Worm (Caenorhabditis elegans): ENCODE measurements around the gene ins-12.

The ins-12 gene

DNA sequence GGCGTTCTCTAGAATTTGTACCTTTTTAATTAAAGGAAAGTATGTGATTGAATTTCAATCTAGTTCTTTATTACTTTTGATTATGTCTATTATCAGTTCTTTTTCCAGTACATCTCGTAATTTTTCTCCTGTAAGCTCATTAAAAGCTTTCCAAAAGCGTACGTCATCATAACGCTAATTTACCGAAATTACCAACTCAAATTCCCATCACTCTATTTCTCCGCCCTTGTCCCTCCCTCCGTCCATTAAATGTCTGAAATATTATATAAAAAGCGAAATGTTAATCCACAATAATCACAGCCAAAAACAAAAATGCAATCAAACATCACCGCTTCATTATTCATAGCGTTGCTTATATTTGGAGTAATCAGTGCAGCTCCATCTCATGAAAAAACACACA, at the start of gene ins-12:
Gene ins-12, plus strand, starts transcription at position 301 of the 400 bp plus-strand sequence.
- TF ChIP-seq klf-2 (GFP tag; conservative IDR thresholded peaks at IDR 0.05) (no peak), flt-1 (GFP tag; IDR thresholded peaks at IDR 0.05) (no peak)

- TF ChIP-seq med-1 (GFP tag; optimal IDR thresholded peaks at IDR 0.05; ENCODE audit: insufficient read depth) (no peak), T22C8.4 (GFP tag; IDR thresholded peaks at IDR 0.05) (no peak), tab-1 (GFP tag; IDR thresholded peaks at IDR 0.05) (no peak), klf-2 (GFP tag; conservative IDR thresholded peaks at IDR 0.05) (no peak), ref-1 (GFP tag; conservative IDR thresholded peaks at IDR 0.05) (no peak), cog-1 (tag; optimal IDR thresholded peaks at IDR 0.05) (no peak), ztf-29 (GFP tag; IDR thresholded peaks at IDR 0.05) (no peak), flt-1 (GFP tag; IDR thresholded peaks at IDR 0.05) (no peak), ztf-23 (GFP tag; IDR thresholded peaks at IDR 0.05) (no peak)
Measured at ce11 chrII:5505820-5506287, 48.6 kb upstream of the ins-12 start, which contains the start of gene npp-24. TSS of gene npp-24 (plus strand) at chrII:5505870.

DNA sequence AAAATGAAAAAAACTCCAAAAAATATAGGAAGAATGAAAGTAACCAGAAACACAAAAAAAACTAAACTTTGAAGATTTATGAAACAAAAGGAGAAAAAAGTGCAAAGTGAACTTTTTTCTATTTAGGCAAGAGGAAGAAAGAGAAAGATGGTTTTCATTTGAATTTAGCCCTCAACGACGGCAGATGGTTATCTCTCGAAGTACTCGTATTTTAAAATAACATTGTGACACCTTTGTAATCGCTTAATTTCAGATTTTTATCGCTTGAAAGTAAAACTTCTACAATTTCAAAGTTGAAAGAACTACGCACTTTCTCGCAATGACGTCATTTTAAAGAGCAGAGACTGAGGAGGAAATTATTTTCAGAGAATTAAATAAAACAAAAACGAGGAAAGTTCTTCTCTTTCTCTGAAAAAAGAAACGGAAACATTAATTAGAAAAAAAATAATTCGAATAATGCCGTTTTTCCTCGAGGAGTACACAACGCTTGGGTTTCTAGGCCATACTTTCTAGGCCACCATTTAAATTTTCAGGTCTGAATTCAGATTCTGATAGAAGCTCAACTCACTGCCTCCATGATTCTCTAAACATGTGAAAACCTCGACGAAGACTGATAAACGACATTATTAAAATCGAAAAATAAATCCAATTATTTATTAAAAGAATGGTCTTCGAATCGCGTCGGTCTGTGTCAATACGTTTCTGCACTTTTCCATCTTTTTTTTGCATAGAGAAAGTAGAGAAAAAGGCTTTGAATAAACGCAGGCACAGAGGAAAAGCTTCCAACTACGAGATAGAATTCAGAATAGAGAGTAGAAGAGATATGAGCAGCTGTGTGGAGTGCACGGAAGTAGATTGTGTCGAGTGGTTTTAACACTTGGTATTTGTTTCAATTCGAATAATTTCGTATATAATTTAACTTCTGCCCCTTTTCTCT, 42.7 kb upstream of the ins-12 start:
- peak; percentile 44 for TF ChIP-seq cog-1 (tag; optimal IDR thresholded peaks at IDR 0.05)
- no peak for TF ChIP-seq klf-2 (GFP tag; conservative IDR thresholded peaks at IDR 0.05)
- TF ChIP-seq T22C8.4 (GFP tag; IDR thresholded peaks at IDR 0.05) = no peak
- no peak for TF ChIP-seq tab-1 (GFP tag; IDR thresholded peaks at IDR 0.05)

DNA sequence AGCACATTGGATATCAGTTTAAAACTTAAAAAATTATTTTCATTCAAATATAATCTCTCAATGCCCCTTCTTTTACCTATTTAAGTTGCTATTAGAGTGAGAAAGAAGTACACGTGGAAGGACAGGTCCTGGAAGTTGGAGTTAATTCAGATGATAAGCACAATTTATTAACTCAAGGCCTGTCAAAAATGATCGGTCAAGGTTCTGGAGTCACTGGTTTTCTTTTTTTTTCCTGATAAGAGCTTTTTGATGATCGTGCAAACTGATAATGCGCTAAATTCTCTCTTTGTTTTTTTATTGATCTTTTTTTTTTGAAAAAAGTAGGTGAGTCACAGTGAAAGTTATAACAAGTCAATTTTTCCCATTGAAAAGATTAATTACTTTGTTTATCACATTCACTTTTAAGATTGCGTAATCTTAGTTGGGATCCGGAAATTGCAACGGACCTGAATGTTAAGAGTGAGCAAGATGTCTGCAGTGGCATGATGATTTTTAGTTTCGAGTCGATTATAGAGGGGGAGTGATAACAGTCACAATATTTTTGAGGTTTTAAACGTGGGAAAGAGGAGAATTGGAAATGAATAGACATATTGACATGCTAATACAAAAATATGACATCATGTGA, 41.8 kb upstream of the ins-12 start:
- TF ChIP-seq flt-1 (GFP tag; IDR thresholded peaks at IDR 0.05) = no peak
- TF ChIP-seq tab-1 (GFP tag; IDR thresholded peaks at IDR 0.05) = no peak
- no peak for TF ChIP-seq med-1 (GFP tag; optimal IDR thresholded peaks at IDR 0.05; ENCODE audit: insufficient read depth)
- TF ChIP-seq klf-2 (GFP tag; conservative IDR thresholded peaks at IDR 0.05) = no peak
- no peak for TF ChIP-seq ztf-29 (GFP tag; IDR thresholded peaks at IDR 0.05)
- no peak for TF ChIP-seq T22C8.4 (GFP tag; IDR thresholded peaks at IDR 0.05)
- no peak for TF ChIP-seq ref-1 (GFP tag; conservative IDR thresholded peaks at IDR 0.05)
- TF ChIP-seq cog-1 (tag; optimal IDR thresholded peaks at IDR 0.05) = no peak
- no peak for TF ChIP-seq ztf-23 (GFP tag; IDR thresholded peaks at IDR 0.05)

DNA sequence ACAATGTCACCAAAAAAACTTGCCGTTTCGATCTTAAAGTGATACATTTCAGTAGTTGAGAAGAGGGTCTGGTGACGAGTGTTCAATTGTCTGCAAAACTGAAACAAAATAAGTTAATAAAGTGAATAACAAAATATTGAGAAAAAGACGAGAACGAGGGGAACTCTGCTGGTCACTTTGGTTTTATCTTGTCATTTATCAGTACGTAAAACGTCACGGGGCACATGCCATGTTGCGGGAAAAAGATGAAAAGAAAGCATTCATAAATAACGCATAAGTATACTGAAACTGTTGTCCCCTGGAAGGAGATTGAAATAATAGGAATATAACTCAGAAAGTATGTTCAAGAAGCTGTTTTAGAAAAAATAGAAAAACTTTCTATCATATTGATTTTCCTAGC, 39.6 kb upstream of the ins-12 start, which contains the start of gene sahd-1:
Gene sahd-1, minus strand, starts transcription at position 100 of the 400 bp plus-strand sequence.
- no peak for TF ChIP-seq tab-1 (GFP tag; IDR thresholded peaks at IDR 0.05)
- no peak for TF ChIP-seq ztf-29 (GFP tag; IDR thresholded peaks at IDR 0.05)
- TF ChIP-seq T22C8.4 (GFP tag; IDR thresholded peaks at IDR 0.05) = no peak
- TF ChIP-seq ztf-23 (GFP tag; IDR thresholded peaks at IDR 0.05) = no peak
- TF ChIP-seq med-1 (GFP tag; optimal IDR thresholded peaks at IDR 0.05; ENCODE audit: insufficient read depth) = no peak
- no peak for TF ChIP-seq flt-1 (GFP tag; IDR thresholded peaks at IDR 0.05)
- TF ChIP-seq klf-2 (GFP tag; conservative IDR thresholded peaks at IDR 0.05) = no peak
- TF ChIP-seq cog-1 (tag; optimal IDR thresholded peaks at IDR 0.05) = no peak
- no peak for TF ChIP-seq ref-1 (GFP tag; conservative IDR thresholded peaks at IDR 0.05)

DNA sequence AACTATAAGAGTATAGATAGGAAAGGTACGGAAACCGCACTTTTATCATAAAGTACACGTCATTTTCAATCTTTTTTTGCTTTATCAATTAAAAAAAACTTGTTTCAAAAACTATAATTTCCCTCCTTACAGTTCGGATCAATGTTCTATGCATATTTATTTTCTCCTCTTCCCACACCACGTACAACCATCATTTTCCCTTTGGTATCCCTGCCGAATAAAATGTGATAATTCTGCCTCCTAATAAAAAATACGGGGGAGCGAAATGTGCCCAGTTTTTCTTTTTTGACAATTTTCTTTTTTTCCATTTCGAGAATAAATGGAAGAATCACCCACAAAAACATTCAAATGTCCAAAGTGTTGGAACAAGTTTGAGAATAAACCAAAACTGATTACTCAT, 38.9 kb upstream of the ins-12 start, which contains the start of gene ZK177.3:
Gene ZK177.3, plus strand, starts transcription at position 301 of the 400 bp plus-strand sequence.
- TF ChIP-seq ztf-23 (GFP tag; IDR thresholded peaks at IDR 0.05) (no peak), med-1 (GFP tag; optimal IDR thresholded peaks at IDR 0.05; ENCODE audit: insufficient read depth) (no peak), klf-2 (GFP tag; conservative IDR thresholded peaks at IDR 0.05) (no peak), T22C8.4 (GFP tag; IDR thresholded peaks at IDR 0.05) (no peak), ztf-29 (GFP tag; IDR thresholded peaks at IDR 0.05) (no peak), ref-1 (GFP tag; conservative IDR thresholded peaks at IDR 0.05) (no peak), cog-1 (tag; optimal IDR thresholded peaks at IDR 0.05) (no peak)

ce11 chrII:5517643-5518042, 36.8 kb upstream of the ins-12 start, which contains the start of gene ZK177.9:
TSS of gene ZK177.9 (minus strand) at chrII:5517743.
- no peak for TF ChIP-seq cog-1 (tag; optimal IDR thresholded peaks at IDR 0.05)
- TF ChIP-seq flt-1 (GFP tag; IDR thresholded peaks at IDR 0.05) = no peak
- TF ChIP-seq T22C8.4 (GFP tag; IDR thresholded peaks at IDR 0.05) = no peak
- TF ChIP-seq med-1 (GFP tag; optimal IDR thresholded peaks at IDR 0.05; ENCODE audit: insufficient read depth) = no peak
- no peak for TF ChIP-seq ref-1 (GFP tag; conservative IDR thresholded peaks at IDR 0.05)
- no peak for TF ChIP-seq klf-2 (GFP tag; conservative IDR thresholded peaks at IDR 0.05)
- no peak for TF ChIP-seq ztf-29 (GFP tag; IDR thresholded peaks at IDR 0.05)
- no peak for TF ChIP-seq tab-1 (GFP tag; IDR thresholded peaks at IDR 0.05)
- TF ChIP-seq ztf-23 (GFP tag; IDR thresholded peaks at IDR 0.05) = no peak

- TF ChIP-seq ref-1 (GFP tag; conservative IDR thresholded peaks at IDR 0.05) = no peak
- TF ChIP-seq klf-2 (GFP tag; conservative IDR thresholded peaks at IDR 0.05) = no peak
- TF ChIP-seq ztf-29 (GFP tag; IDR thresholded peaks at IDR 0.05) = no peak
- no peak for TF ChIP-seq T22C8.4 (GFP tag; IDR thresholded peaks at IDR 0.05)
- TF ChIP-seq med-1 (GFP tag; optimal IDR thresholded peaks at IDR 0.05; ENCODE audit: insufficient read depth) = no peak
- no peak for TF ChIP-seq cog-1 (tag; optimal IDR thresholded peaks at IDR 0.05)
- no peak for TF ChIP-seq ztf-23 (GFP tag; IDR thresholded peaks at IDR 0.05)
- TF ChIP-seq tab-1 (GFP tag; IDR thresholded peaks at IDR 0.05) = no peak
- no peak for TF ChIP-seq flt-1 (GFP tag; IDR thresholded peaks at IDR 0.05)
Measured at ce11 chrII:5518055-5518454, 36.4 kb upstream of the ins-12 start.

DNA sequence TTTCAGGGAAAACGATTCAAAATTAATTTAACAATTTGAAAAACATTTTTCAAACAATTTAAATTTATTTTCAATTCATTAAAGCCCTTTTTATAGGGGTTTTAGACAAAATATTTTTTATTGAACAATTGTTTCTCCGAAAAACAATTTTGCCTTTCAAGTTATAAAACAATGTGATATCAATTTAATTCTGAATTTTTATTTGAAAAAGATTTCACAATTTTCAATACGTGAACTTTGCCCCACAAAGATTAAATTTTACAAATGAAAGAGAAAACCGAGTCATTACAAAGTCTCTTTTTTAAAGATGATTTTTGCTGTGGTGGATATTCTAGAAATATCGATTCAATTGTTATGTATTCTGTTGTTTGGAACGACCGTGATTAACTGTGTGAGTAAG, 35.5 kb upstream of the ins-12 start, which contains the start of gene ZK177.2:
Gene ZK177.2, plus strand, starts transcription at position 301 of the 400 bp plus-strand sequence.
- TF ChIP-seq ztf-23 (GFP tag; IDR thresholded peaks at IDR 0.05) (no peak), cog-1 (tag; optimal IDR thresholded peaks at IDR 0.05) (no peak), T22C8.4 (GFP tag; IDR thresholded peaks at IDR 0.05) (no peak), klf-2 (GFP tag; conservative IDR thresholded peaks at IDR 0.05) (no peak), flt-1 (GFP tag; IDR thresholded peaks at IDR 0.05) (no peak), med-1 (GFP tag; optimal IDR thresholded peaks at IDR 0.05; ENCODE audit: insufficient read depth) (no peak), ref-1 (GFP tag; conservative IDR thresholded peaks at IDR 0.05) (no peak), ztf-29 (GFP tag; IDR thresholded peaks at IDR 0.05) (no peak), tab-1 (GFP tag; IDR thresholded peaks at IDR 0.05) (no peak)

All from whole organism, midembryonic.